Worm (Caenorhabditis elegans) whole organism, L1 larva: ENCODE data around the gene swt-4.

Experiments
- C04F5.9 ChIP-seq: sonication (generic microtip); optimal IDR thresholded peaks from 2 replicates; lab custom pipeline; 2016; ENCODE audit warnings: missing genetic modification characterization, missing compliant biosample characterization
- F16B12.6 ChIP-seq: fragments of 150-350 bp; optimal IDR thresholded peaks from 2 replicates; lab custom pipeline; 2014; ENCODE audit warnings: missing biosample characterization, missing genetic modification characterization
- Y116A8C.19 ChIP-seq: sonication (generic microtip); optimal IDR thresholded peaks from 2 replicates; lab custom pipeline; 2016; ENCODE audit warnings: missing compliant biosample characterization, missing genetic modification characterization, borderline replicate concordance
- aha-1 ChIP-seq: fragments of 150-350 bp; optimal IDR thresholded peaks from 2 replicates; lab custom pipeline; 2014; ENCODE audit warnings: missing biosample characterization, missing genetic modification characterization
- alr-1 ChIP-seq: fragments of 200-800 bp; sonication (Bioruptor generic); optimal IDR thresholded peaks from 2 replicates; lab custom pipeline; 2018; ENCODE audit warnings: borderline replicate concordance, mild to moderate bottlenecking, missing genetic modification characterization, missing compliant biosample characterization
- blmp-1 ChIP-seq: fragments of 150-350 bp; optimal IDR thresholded peaks from 2 replicates; lab custom pipeline; 2014; ENCODE audit warnings: missing biosample characterization, missing genetic modification characterization
- ceh-63 ChIP-seq: fragments of 200-800 bp; sonication (Bioruptor generic); optimal IDR thresholded peaks from 2 replicates; lab custom pipeline; 2018; ENCODE audit warnings: mild to moderate bottlenecking, missing genetic modification characterization, missing compliant biosample characterization
- ceh-82 ChIP-seq, 3 experiments: fragments of 150-350 bp in 1 of 3; sonication (generic microtip) in 2 of 3; optimal IDR thresholded peaks; 2 replicates each; lab custom pipeline; 2014 to 2017; ENCODE audit warnings: missing biosample characterization in 3 of 3, missing genetic modification characterization in 3 of 3
- ceh-90 ChIP-seq: sonication (generic microtip); optimal IDR thresholded peaks from 2 replicates; lab custom pipeline; 2016; ENCODE audit warnings: missing genetic modification characterization, missing compliant biosample characterization
- ces-1 ChIP-seq: fragments of 150-350 bp; optimal IDR thresholded peaks from 2 replicates; lab custom pipeline; 2014; ENCODE audit warnings: missing biosample characterization, missing genetic modification reagents, missing genetic modification characterization
- dpl-1 ChIP-seq, 3 experiments: fragments of 150-350 bp in 2 of 3; sonication (generic microtip) in 1 of 3; optimal IDR thresholded peaks; 2 replicates each; lab custom pipeline; 2014 to 2017; ENCODE audit warnings: missing biosample characterization in 3 of 3, missing genetic modification characterization in 3 of 3, missing genetic modification reagents in 3 of 3
- dsc-1 ChIP-seq: sonication (generic microtip); optimal IDR thresholded peaks from 2 replicates; lab custom pipeline; 2016; ENCODE audit warnings: mild to moderate bottlenecking, missing genetic modification characterization, missing compliant biosample characterization
- efl-1 ChIP-seq, 4 experiments: fragments of 150-350 bp; optimal IDR thresholded peaks in 3 of 4; peaks in 1 of 4; 1 replicate in 1 of 4; 2 replicates in 3 of 4; lab custom pipeline; 2014; ENCODE audit warnings: missing biosample characterization in 2 of 4, missing genetic modification characterization in 2 of 4, missing genetic modification reagents in 2 of 4
- grh-1 ChIP-seq: fragments of 200-800 bp; sonication (Bioruptor generic); IDR thresholded peaks from 2 replicates; pipeline ENCODE4 v1.3.6; 2022; ENCODE audit warnings: missing genetic modification reagents, missing genetic modification characterization, missing compliant biosample characterization
- hlh-17 ChIP-seq: fragments of 200-800 bp; sonication (Bioruptor generic); optimal IDR thresholded peaks from 2 replicates; lab custom pipeline; 2018; ENCODE audit warnings: missing genetic modification characterization, mild to moderate bottlenecking, missing compliant biosample characterization, moderate library complexity, borderline replicate concordance
- hlh-4 ChIP-seq: sonication (generic microtip); optimal IDR thresholded peaks from 2 replicates; lab custom pipeline; 2016; ENCODE audit warnings: mild to moderate bottlenecking, missing genetic modification characterization, missing compliant biosample characterization
- irx-1 ChIP-seq: sonication (generic microtip); optimal IDR thresholded peaks from 2 replicates; lab custom pipeline; 2016; ENCODE audit warnings: missing genetic modification characterization, missing compliant biosample characterization
- isw-1 ChIP-seq: fragments of 200-800 bp; sonication (Bioruptor generic); IDR thresholded peaks from 2 replicates; pipeline ENCODE4 v1.3.6; 2022; ENCODE audit warnings: missing genetic modification characterization, missing compliant biosample characterization
- lin-13 ChIP-seq: fragments of 150-350 bp; optimal IDR thresholded peaks from 2 replicates; lab custom pipeline; 2014; ENCODE audit warnings: missing biosample characterization, missing genetic modification reagents, missing genetic modification characterization
- lin-14 ChIP-seq: fragments of 200-800 bp; sonication (Bioruptor generic); optimal IDR thresholded peaks from 2 replicates; lab custom pipeline; 2018; ENCODE audit warnings: mild to moderate bottlenecking, missing genetic modification characterization, moderate library complexity, missing compliant biosample characterization
- lin-15B ChIP-seq: fragments of 150-350 bp; sonication (generic microtip); optimal IDR thresholded peaks from 3 replicates; lab custom pipeline; 2014; ENCODE audit warnings: missing biosample characterization, missing genetic modification characterization
- lin-35 ChIP-seq, 2 experiments: fragments of 150-350 bp; optimal IDR thresholded peaks; 2 replicates each; lab custom pipeline; 2014; ENCODE audit warnings: missing biosample characterization in 2 of 2, missing genetic modification characterization in 2 of 2, missing genetic modification reagents in 2 of 2
- lin-39 ChIP-seq: fragments of 150-350 bp; optimal IDR thresholded peaks from 2 replicates; lab custom pipeline; 2014; ENCODE audit warnings: missing biosample characterization, missing genetic modification reagents, missing genetic modification characterization
- lsy-2 ChIP-seq, 2 experiments: fragments of 150-350 bp; optimal IDR thresholded peaks; 2 replicates each; lab custom pipeline; 2014; ENCODE audit warnings: missing biosample characterization in 2 of 2, missing genetic modification characterization in 2 of 2
- mdl-1 ChIP-seq, 2 experiments: fragments of 150-350 bp; optimal IDR thresholded peaks; 2 replicates each; lab custom pipeline; 2014 to 2017; ENCODE audit warnings: missing biosample characterization in 2 of 2, missing genetic modification characterization in 2 of 2, inconsistent platforms in 1 of 2
- mef-2 ChIP-seq: fragments of 150-350 bp; optimal IDR thresholded peaks from 2 replicates; lab custom pipeline; 2014; ENCODE audit warnings: missing biosample characterization, missing genetic modification characterization
- mep-1 ChIP-seq: fragments of 150-350 bp; optimal IDR thresholded peaks from 2 replicates; lab custom pipeline; 2014; ENCODE audit warnings: missing biosample characterization, missing genetic modification characterization
- nhr-20 ChIP-seq: sonication (generic microtip); optimal IDR thresholded peaks from 2 replicates; lab custom pipeline; 2016; ENCODE audit warnings: mild to moderate bottlenecking, missing genetic modification characterization, missing compliant biosample characterization
- nhr-28 ChIP-seq: fragments of 150-350 bp; optimal IDR thresholded peaks from 2 replicates; lab custom pipeline; 2014; ENCODE audit warnings: missing biosample characterization, missing genetic modification characterization
- nhr-47 ChIP-seq: sonication (generic microtip); optimal IDR thresholded peaks from 2 replicates; lab custom pipeline; 2016; ENCODE audit warnings: mild to moderate bottlenecking, missing genetic modification characterization, moderate library complexity, missing compliant biosample characterization
- nhr-71 ChIP-seq: sonication (generic microtip); optimal IDR thresholded peaks from 2 replicates; lab custom pipeline; 2016; ENCODE audit warnings: mild to moderate bottlenecking, missing genetic modification characterization, moderate library complexity, missing compliant biosample characterization
- nhr-90 ChIP-seq: sonication (generic microtip); optimal IDR thresholded peaks from 2 replicates; lab custom pipeline; 2016; ENCODE audit warnings: mild to moderate bottlenecking, missing genetic modification characterization, missing compliant biosample characterization; ENCODE audit not compliant: poor library complexity
- pag-3 ChIP-seq: sonication (generic microtip); optimal IDR thresholded peaks from 2 replicates; lab custom pipeline; 2017; ENCODE audit warnings: missing genetic modification characterization, mild to moderate bottlenecking, missing compliant biosample characterization, antibody characterized with exemption, borderline replicate concordance; ENCODE audit not compliant: insufficient read depth
- rnt-1 ChIP-seq: sonication (generic microtip); optimal IDR thresholded peaks from 2 replicates; lab custom pipeline; 2016; ENCODE audit warnings: mild to moderate bottlenecking, missing genetic modification characterization, moderate library complexity, missing compliant biosample characterization
- skn-1 ChIP-seq: fragments of 150-350 bp; optimal IDR thresholded peaks from 2 replicates; lab custom pipeline; 2014; ENCODE audit warnings: missing biosample characterization, missing genetic modification characterization
- snpc-4 ChIP-seq: fragments of 150-350 bp; optimal IDR thresholded peaks from 2 replicates; lab custom pipeline; 2014; ENCODE audit warnings: missing biosample characterization, missing genetic modification characterization
- snu-23 ChIP-seq: sonication (generic microtip); optimal IDR thresholded peaks from 2 replicates; lab custom pipeline; 2016; ENCODE audit warnings: missing genetic modification characterization, missing compliant biosample characterization
- sup-37 ChIP-seq: fragments of 200-800 bp; sonication (Bioruptor generic); optimal IDR thresholded peaks from 2 replicates; lab custom pipeline; 2018; ENCODE audit warnings: mild to moderate bottlenecking, missing genetic modification characterization, missing compliant biosample characterization
- swsn-7 ChIP-seq: sonication (generic microtip); optimal IDR thresholded peaks from 2 replicates; lab custom pipeline; 2016; ENCODE audit warnings: missing genetic modification characterization, missing compliant biosample characterization
- tbx-2 ChIP-seq: sonication (generic microtip); optimal IDR thresholded peaks from 2 replicates; lab custom pipeline; 2016; ENCODE audit warnings: missing genetic modification characterization, missing compliant biosample characterization
- tlp-1 ChIP-seq: fragments of 150-350 bp; optimal IDR thresholded peaks from 2 replicates; lab custom pipeline; 2014; ENCODE audit warnings: missing biosample characterization, missing genetic modification characterization
- unc-130 ChIP-seq: fragments of 150-350 bp; optimal IDR thresholded peaks from 2 replicates; lab custom pipeline; 2017; ENCODE audit warnings: missing biosample characterization, missing genetic modification characterization, inconsistent platforms
- unc-86 ChIP-seq: sonication (generic microtip); optimal IDR thresholded peaks from 2 replicates; lab custom pipeline; 2016; ENCODE audit warnings: missing genetic modification characterization, missing compliant biosample characterization
- vab-15 ChIP-seq: sonication (generic microtip); optimal IDR thresholded peaks from 2 replicates; lab custom pipeline; 2017; ENCODE audit warnings: missing genotype, mild to moderate bottlenecking, missing genetic modification characterization, missing compliant biosample characterization
- xbp-1 ChIP-seq: sonication (generic microtip); optimal IDR thresholded peaks from 2 replicates; lab custom pipeline; 2016; ENCODE audit warnings: missing genetic modification characterization, missing compliant biosample characterization
- ztf-11 ChIP-seq, 2 experiments: sonication (generic microtip); optimal IDR thresholded peaks; 2 replicates each; lab custom pipeline; 2016 to 2017; ENCODE audit warnings: missing genetic modification characterization in 2 of 2, missing biosample characterization in 1 of 2, missing compliant biosample characterization in 1 of 2
- ztf-4 ChIP-seq: fragments of 150-350 bp; optimal IDR thresholded peaks from 2 replicates; lab custom pipeline; 2014; ENCODE audit warnings: missing biosample characterization, missing genetic modification characterization

The swt-4 gene

DNA sequence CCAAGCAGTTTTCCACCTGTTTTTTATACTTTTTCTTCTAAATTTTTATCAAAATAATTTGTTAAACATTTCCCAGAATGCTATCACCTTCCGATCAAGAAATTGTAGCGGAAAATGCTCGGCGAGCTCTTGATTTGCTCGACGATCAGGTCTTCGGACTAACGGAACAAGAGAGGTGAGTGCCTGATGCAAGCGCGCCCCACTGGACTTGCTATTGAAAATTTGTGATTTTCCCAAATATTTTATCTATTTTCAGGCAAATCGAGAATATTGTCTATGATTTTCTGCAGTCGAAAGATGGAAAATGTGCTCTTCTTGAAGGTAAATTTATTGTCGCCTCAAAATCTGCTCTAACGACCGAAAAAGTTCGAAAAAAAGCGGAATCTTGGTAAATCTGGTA is 17.2 kb upstream of the swt-4 start, which contains the start of gene orc-4:
Gene orc-4 (plus strand): TSS at position 77 of the 400 bp plus-strand sequence.
- TF ChIP-seq efl-1 (optimal IDR thresholded peaks at IDR 0.05; lab: Kevin White, UChicago) (peak; percentile 15 to 33), efl-1 (GFP tag; optimal IDR thresholded peaks at IDR 0.05 in 1 of 2; lab: Kevin White, UChicago) (peak; percentile 7 to 33), grh-1 (no peak), lin-13 (GFP tag; lab: Kevin White, UChicago) (no peak), mef-2 (no peak), pag-3 (no peak), ztf-11 (tag; optimal IDR thresholded peaks at IDR 0.05; lab: Kevin White, UChicago) (no peak), unc-86 (no peak), lin-39 (tag; lab: Kevin White, UChicago) (no peak), dsc-1 (no peak), hlh-17 (GFP tag; lab: Kevin White, UChicago) (no peak), alr-1 (tag; lab: Kevin White, UChicago) (no peak), xbp-1 (no peak), sup-37 (GFP tag; lab: Kevin White, UChicago) (no peak), unc-130 (tag; lab: Kevin White, UChicago) (no peak), blmp-1 (tag; lab: Kevin White, UChicago) (peak; percentile 21), F16B12.6 (tag; lab: Kevin White, UChicago) (peak; percentile 34), ceh-82 (tag; optimal IDR thresholded peaks at IDR 0.05; lab: Kevin White, UChicago) (no peak), ceh-63 (GFP tag; lab: Kevin White, UChicago) (no peak), ztf-4 (no peak), dpl-1 (GFP tag; optimal IDR thresholded peaks at IDR 0.05; lab: Kevin White, UChicago) (peak; percentile 20 to 54 (median 38)), irx-1 (tag; lab: Kevin White, UChicago) (no peak), ceh-90 (tag; lab: Kevin White, UChicago) (no peak), lsy-2 (tag; optimal IDR thresholded peaks at IDR 0.05; lab: Kevin White, UChicago) (peak; percentile 5 to 69), lin-35 (GFP tag; optimal IDR thresholded peaks at IDR 0.05; lab: Kevin White, UChicago) (peak; percentile 34 to 46)

ce11 chrIII:10642781-10643180 is 13.8 kb upstream of the swt-4 start, which contains the start of the genes dhs-11 and orc-1:
Gene dhs-11 (minus strand): TSS chrIII:10642865.
Gene orc-1 (plus strand): TSS chrIII:10643129.
- TF ChIP-seq lin-35 (GFP tag; optimal IDR thresholded peaks at IDR 0.05; lab: Kevin White, UChicago) (peak; percentile 88 to 95), lsy-2 (tag; optimal IDR thresholded peaks at IDR 0.05; lab: Kevin White, UChicago) (peak; percentile 98 to 99), lin-14 (GFP tag; lab: Kevin White, UChicago) (no peak), skn-1 (peak; percentile 30), C04F5.9 (tag; lab: Kevin White, UChicago) (no peak), mep-1 (tag; lab: Kevin White, UChicago) (peak; percentile 77), nhr-71 (tag; lab: Kevin White, UChicago) (peak; percentile 66), ceh-82 (tag; optimal IDR thresholded peaks at IDR 0.05; lab: Kevin White, UChicago) (peak in 2 of 3 experiments; percentile 1 to 21), rnt-1 (peak; percentile 57), xbp-1 (peak; percentile 38), lin-39 (tag; lab: Kevin White, UChicago) (peak; percentile 24), irx-1 (tag; lab: Kevin White, UChicago) (no peak), snu-23 (GFP tag; lab: Kevin White, UChicago) (peak; percentile 72), F16B12.6 (tag; lab: Kevin White, UChicago) (peak; percentile 88), swsn-7 (tag; lab: Kevin White, UChicago) (peak; percentile 42), sup-37 (GFP tag; lab: Kevin White, UChicago) (no peak), nhr-28 (tag; lab: Kevin White, UChicago) (no peak), dpl-1 (GFP tag; optimal IDR thresholded peaks at IDR 0.05; lab: Kevin White, UChicago) (peak; percentile 88 to 93 (median 90)), ces-1 (GFP tag; lab: Kevin White, UChicago) (no peak), vab-15 (tag; lab: Kevin White, UChicago) (no peak), efl-1 (optimal IDR thresholded peaks at IDR 0.05; lab: Kevin White, UChicago) (peak; percentile 62 to 91), efl-1 (GFP tag; optimal IDR thresholded peaks at IDR 0.05 in 1 of 2; lab: Kevin White, UChicago) (peak; percentile 91 to 99), Y116A8C.19 (tag; lab: Kevin White, UChicago) (no peak), nhr-90 (peak; percentile 48), nhr-20 (tag; lab: Kevin White, UChicago) (peak; percentile 59), unc-130 (tag; lab: Kevin White, UChicago) (peak; percentile 71), pag-3 (no peak), snpc-4 (tag; lab: Kevin White, UChicago) (peak; percentile 22), hlh-4 (tag; lab: Kevin White, UChicago) (no peak), blmp-1 (tag; lab: Kevin White, UChicago) (peak; percentile 35), ztf-11 (tag; optimal IDR thresholded peaks at IDR 0.05; lab: Kevin White, UChicago) (no peak), tlp-1 (tag; lab: Kevin White, UChicago) (no peak), nhr-47 (peak; percentile 52), lin-15B (tag; lab: Kevin White, UChicago) (peak; percentile 57), tbx-2 (tag; lab: Kevin White, UChicago) (peak; percentile 54), mdl-1 (tag; optimal IDR thresholded peaks at IDR 0.05; lab: Kevin White, UChicago) (peak in 1 of 2 experiments; percentile 67), aha-1 (tag; lab: Kevin White, UChicago) (no peak), isw-1 (GFP tag; lab: Robert Waterston, UW) (peak; percentile 35)
